Fruit fly (Drosophila melanogaster) whole organism, embryonic: ENCODE measurements around the gene CG32189.

Source experiments
- Atf3 ChIP-seq: fragments of 200-800 bp; sonication (Bioruptor generic); optimal IDR thresholded peaks from 3 replicates; lab custom pipeline; 2016; ENCODE audit warnings: missing biosample characterization, missing genetic modification characterization
- Bteb2 ChIP-seq: fragments of 200-800 bp; sonication (Bioruptor generic); optimal IDR thresholded peaks from 2 replicates; lab custom pipeline; 2016; ENCODE audit warnings: missing biosample characterization, missing genetic modification characterization
- CG10209 ChIP-seq: fragments of 200-800 bp; sonication (Bioruptor generic); optimal IDR thresholded peaks from 3 replicates; lab custom pipeline; 2017; ENCODE audit warnings: missing biosample characterization, mild to moderate bottlenecking, missing genetic modification characterization, missing genetic modification reagents
- CG12236 ChIP-seq: fragments of 200-800 bp; sonication (Bioruptor generic); optimal IDR thresholded peaks from 2 replicates; lab custom pipeline; 2016; ENCODE audit warnings: missing biosample characterization, missing genetic modification characterization
- CG13775 ChIP-seq: fragments of 200-800 bp; sonication (Bioruptor generic); optimal IDR thresholded peaks from 3 replicates; lab custom pipeline; 2017; ENCODE audit warnings: missing biosample characterization, mild to moderate bottlenecking, missing genetic modification characterization
- CG14667 ChIP-seq: fragments of 200-800 bp; sonication (Bioruptor generic); IDR thresholded peaks from 2 replicates; pipeline ENCODE4 v1.3.6; 2022; ENCODE audit warnings: missing biosample characterization, missing genetic modification characterization
- CG14710 ChIP-seq: fragments of 200-800 bp; sonication (Bioruptor generic); optimal IDR thresholded peaks from 3 replicates; lab custom pipeline; 2019; ENCODE audit warnings: missing biosample characterization, mild to moderate bottlenecking, missing genetic modification characterization, moderate library complexity
- CG15269 ChIP-seq: fragments of 200-800 bp; sonication (Bioruptor generic); optimal IDR thresholded peaks from 2 replicates; lab custom pipeline; 2018; ENCODE audit warnings: missing biosample characterization, mild to moderate bottlenecking, missing genetic modification characterization, moderate library complexity
- CG15601 ChIP-seq: fragments of 200-800 bp; sonication (Bioruptor generic); optimal IDR thresholded peaks from 3 replicates; lab custom pipeline; 2019; ENCODE audit warnings: missing biosample characterization, mild to moderate bottlenecking, missing genetic modification characterization, moderate library complexity
- CG16813 ChIP-seq: fragments of 200-800 bp; sonication (Bioruptor generic); IDR thresholded peaks from 3 replicates; pipeline ENCODE4 v1.3.6; 2022; ENCODE audit warnings: missing biosample characterization, missing genetic modification characterization; ENCODE audit not compliant: partially characterized antibody
- CG17328 ChIP-seq: fragments of 200-800 bp; sonication (Bioruptor generic); IDR thresholded peaks from 2 replicates; pipeline ENCODE4 v1.3.6; 2022; ENCODE audit warnings: missing biosample characterization, missing genetic modification characterization
- CG1792 ChIP-seq: fragments of 200-800 bp; sonication (Bioruptor generic); optimal IDR thresholded peaks from 2 replicates; lab custom pipeline; 2016; ENCODE audit warnings: missing biosample characterization, missing genetic modification characterization
- CG2116 ChIP-seq: fragments of 200-800 bp; sonication (Bioruptor generic); optimal IDR thresholded peaks from 3 replicates; lab custom pipeline; 2018; ENCODE audit warnings: missing biosample characterization, mild to moderate bottlenecking, missing genetic modification characterization
- CG32767 ChIP-seq: fragments of 200-800 bp; sonication (Bioruptor generic); IDR thresholded peaks from 2 replicates; pipeline ENCODE4 v1.3.6; 2022; ENCODE audit warnings: missing biosample characterization, missing genetic modification characterization
- CG34376 ChIP-seq: fragments of 200-800 bp; sonication (Bioruptor generic); optimal IDR thresholded peaks from 2 replicates; lab custom pipeline; 2018; ENCODE audit warnings: missing biosample characterization, mild to moderate bottlenecking, missing genetic modification characterization
- CG34422 ChIP-seq: fragments of 200-800 bp; sonication (Bioruptor generic); IDR thresholded peaks from 3 replicates; pipeline ENCODE4 v1.3.6; 2022; ENCODE audit warnings: missing biosample characterization, missing genetic modification characterization
- CG3847 ChIP-seq: fragments of 200-800 bp; sonication (Bioruptor generic); IDR thresholded peaks from 2 replicates; pipeline ENCODE4 v1.3.6; 2022; ENCODE audit warnings: missing biosample characterization, missing genetic modification characterization
- CG43689 ChIP-seq: fragments of 200-800 bp; sonication (Bioruptor generic); IDR thresholded peaks from 2 replicates; pipeline ENCODE4 v1.3.6; 2022; ENCODE audit warnings: missing biosample characterization, missing genetic modification characterization
- CG4820 ChIP-seq: fragments of 200-800 bp; sonication (Bioruptor generic); optimal IDR thresholded peaks from 3 replicates; lab custom pipeline; 2016; ENCODE audit warnings: missing biosample characterization, missing genetic modification characterization
- CG5180 ChIP-seq: fragments of 200-800 bp; sonication (Bioruptor generic); optimal IDR thresholded peaks from 3 replicates; lab custom pipeline; 2017; ENCODE audit warnings: missing biosample characterization, missing genetic modification characterization, mild to moderate bottlenecking, moderate library complexity, missing genetic modification reagents
- CG7839 ChIP-seq: fragments of 200-800 bp; sonication (Bioruptor generic); optimal IDR thresholded peaks from 3 replicates; lab custom pipeline; 2018; ENCODE audit warnings: missing biosample characterization, mild to moderate bottlenecking, missing genetic modification characterization, moderate library complexity
- CG8281 ChIP-seq: fragments of 200-800 bp; sonication (Bioruptor generic); optimal IDR thresholded peaks from 2 replicates; lab custom pipeline; 2018; ENCODE audit warnings: missing biosample characterization, mild to moderate bottlenecking, missing genetic modification characterization, moderate library complexity
- CG8359 ChIP-seq: fragments of 200-800 bp; sonication (Bioruptor generic); optimal IDR thresholded peaks from 2 replicates; lab custom pipeline; 2017; ENCODE audit warnings: missing biosample characterization, mild to moderate bottlenecking, missing genetic modification characterization, borderline replicate concordance
- Dip3 ChIP-seq: fragments of 200-800 bp; sonication (Bioruptor generic); optimal IDR thresholded peaks from 3 replicates; lab custom pipeline; 2016; ENCODE audit warnings: missing biosample characterization, missing genetic modification characterization
- HHEX ChIP-seq: fragments of 200-800 bp; sonication (Bioruptor generic); optimal IDR thresholded peaks from 3 replicates; lab custom pipeline; 2017; ENCODE audit warnings: missing biosample characterization, mild to moderate bottlenecking, missing genetic modification characterization, missing genetic modification reagents
- HLH3B ChIP-seq: fragments of 200-800 bp; sonication (Bioruptor generic); IDR thresholded peaks from 2 replicates; pipeline ENCODE4 v1.3.6; 2022; ENCODE audit warnings: missing biosample characterization, missing genetic modification characterization
- HLHmδ ChIP-seq: fragments of 200-800 bp; sonication (Bioruptor generic); optimal IDR thresholded peaks from 2 replicates; lab custom pipeline; 2018; ENCODE audit warnings: missing biosample characterization, mild to moderate bottlenecking, missing genetic modification characterization, moderate library complexity
- Hey ChIP-seq: fragments of 200-800 bp; sonication (Bioruptor generic); optimal IDR thresholded peaks from 3 replicates; lab custom pipeline; 2018; ENCODE audit warnings: missing biosample characterization, mild to moderate bottlenecking, missing genetic modification characterization
- Hmr ChIP-seq: fragments of 200-800 bp; sonication (Bioruptor generic); optimal IDR thresholded peaks from 3 replicates; lab custom pipeline; 2017; ENCODE audit warnings: mild to moderate bottlenecking, missing biosample characterization, missing genetic modification reagents, missing genetic modification characterization
- Hmx ChIP-seq: fragments of 200-800 bp; sonication (Bioruptor generic); optimal IDR thresholded peaks from 2 replicates; lab custom pipeline; 2016; ENCODE audit warnings: missing biosample characterization, missing genetic modification characterization
- Hr51 ChIP-seq, 2 experiments: fragments of 200-800 bp; sonication (Bioruptor generic); optimal IDR thresholded peaks; 2 replicates in 1 of 2; 3 replicates in 1 of 2; lab custom pipeline; 2016 to 2018; ENCODE audit warnings: missing biosample characterization in 2 of 2, missing genetic modification characterization in 2 of 2, mild to moderate bottlenecking in 1 of 2, moderate library complexity in 1 of 2
- Nf-YA ChIP-seq: fragments of 200-800 bp; sonication (Bioruptor generic); IDR thresholded peaks from 2 replicates; pipeline ENCODE4 v1.3.6; 2022; ENCODE audit warnings: missing biosample characterization, missing genetic modification characterization
- YL-1 ChIP-seq: fragments of 200-800 bp; sonication (Bioruptor generic); optimal IDR thresholded peaks from 3 replicates; lab custom pipeline; 2017; ENCODE audit warnings: missing biosample characterization, mild to moderate bottlenecking, missing genetic modification characterization
- aop ChIP-seq: fragments of 200-800 bp; sonication (Bioruptor generic); IDR thresholded peaks from 2 replicates; pipeline ENCODE4 v1.3.6; 2022; ENCODE audit warnings: missing biosample characterization, missing genetic modification characterization
- ase ChIP-seq: fragments of 200-800 bp; sonication (Bioruptor generic); IDR thresholded peaks from 3 replicates; pipeline ENCODE4 v1.3.6; 2022; ENCODE audit warnings: missing biosample characterization, missing genetic modification characterization
- br ChIP-seq: fragments of >200 bp; optimal IDR thresholded peaks from 2 replicates; lab custom pipeline; 2017
- chn ChIP-seq: fragments of 200-800 bp; sonication (Bioruptor generic); optimal IDR thresholded peaks from 2 replicates; lab custom pipeline; 2016; ENCODE audit warnings: missing biosample characterization, missing genetic modification characterization
- crp ChIP-seq, 2 experiments: fragments of 200-800 bp; sonication (Bioruptor generic); optimal IDR thresholded peaks; 2 replicates in 1 of 2; 3 replicates in 1 of 2; lab custom pipeline; 2017; ENCODE audit warnings: missing biosample characterization in 2 of 2, missing genetic modification characterization in 2 of 2, mild to moderate bottlenecking in 1 of 2, moderate library complexity in 1 of 2
- da ChIP-seq: fragments of 200-800 bp; sonication (Bioruptor generic); optimal IDR thresholded peaks from 2 replicates; lab custom pipeline; 2016; ENCODE audit warnings: missing biosample characterization, missing genetic modification characterization
- hkb ChIP-seq, 2 experiments: fragments of 200-800 bp in 1 of 2; fragments of >200 bp in 1 of 2; sonication (Bioruptor generic) in 1 of 2; IDR thresholded peaks in 1 of 2; optimal IDR thresholded peaks in 1 of 2; 2 replicates each; pipeline versions ENCODE4 v1.3.6 to Lab custom; 2017 to 2022; ENCODE audit warnings: missing biosample characterization in 1 of 2, missing genetic modification characterization in 1 of 2
- kah ChIP-seq: fragments of 200-800 bp; sonication (Bioruptor generic); optimal IDR thresholded peaks from 2 replicates; lab custom pipeline; 2018; ENCODE audit warnings: missing biosample characterization, mild to moderate bottlenecking, missing genetic modification characterization
- klu ChIP-seq: fragments of 200-800 bp; sonication (Bioruptor generic); IDR thresholded peaks from 2 replicates; pipeline ENCODE4 v1.3.6; 2022; ENCODE audit warnings: missing biosample characterization, missing genetic modification characterization
- mam ChIP-seq: fragments of 200-800 bp; sonication (Bioruptor generic); optimal IDR thresholded peaks from 3 replicates; lab custom pipeline; 2016; ENCODE audit warnings: missing biosample characterization, missing genetic modification characterization
- nerfin-1 ChIP-seq: fragments of 200-800 bp; sonication (Bioruptor generic); optimal IDR thresholded peaks from 3 replicates; lab custom pipeline; 2019; ENCODE audit warnings: missing biosample characterization, mild to moderate bottlenecking, missing genetic modification characterization, moderate library complexity
- odd ChIP-seq: fragments of 200-800 bp; sonication (Bioruptor generic); optimal IDR thresholded peaks from 2 replicates; lab custom pipeline; 2017; ENCODE audit warnings: missing biosample characterization, mild to moderate bottlenecking, missing genetic modification characterization
- org-1 ChIP-seq: fragments of 200-800 bp; sonication (Bioruptor generic); optimal IDR thresholded peaks from 2 replicates; lab custom pipeline; 2017; ENCODE audit warnings: missing biosample characterization, missing genetic modification characterization
- p53 ChIP-seq: fragments of 200-800 bp; sonication (Bioruptor generic); optimal IDR thresholded peaks from 2 replicates; lab custom pipeline; 2016; ENCODE audit warnings: missing biosample characterization, missing genetic modification characterization
- pros ChIP-seq: fragments of 200-800 bp; sonication (Bioruptor generic); optimal IDR thresholded peaks from 3 replicates; lab custom pipeline; 2019; ENCODE audit warnings: missing biosample characterization, mild to moderate bottlenecking, missing genetic modification characterization, moderate library complexity
- wek ChIP-seq: fragments of 200-800 bp; sonication (Bioruptor generic); optimal IDR thresholded peaks from 3 replicates; lab custom pipeline; 2018; ENCODE audit warnings: missing biosample characterization, mild to moderate bottlenecking, missing genetic modification characterization, moderate library complexity
- yki ChIP-seq: fragments of >200 bp; optimal IDR thresholded peaks from 3 replicates; lab custom pipeline; 2018
- zfh1 ChIP-seq: fragments of 200-800 bp; sonication (Bioruptor generic); IDR thresholded peaks from 3 replicates; pipeline ENCODE4 v1.3.6; 2022; ENCODE audit warnings: missing biosample characterization, missing genetic modification characterization

The CG32189 gene

DNA sequence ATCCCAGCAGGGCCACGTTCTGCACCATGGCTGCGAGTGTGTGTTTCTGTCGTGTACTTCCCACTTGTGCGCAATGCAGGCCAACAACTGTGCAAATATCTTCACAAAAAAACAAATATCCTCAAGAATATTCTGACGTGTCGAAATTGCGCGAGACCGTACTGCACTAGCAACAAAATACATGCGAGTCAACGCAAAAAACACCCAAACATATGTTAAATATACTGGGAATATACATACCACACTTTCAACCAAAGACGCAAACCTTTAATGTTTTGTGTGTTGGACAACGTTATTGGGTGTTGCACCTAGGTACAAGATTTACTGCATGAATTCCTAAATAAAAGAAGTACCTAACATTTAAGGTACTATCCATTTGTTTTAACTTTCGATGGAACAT lies 32.9 kb downstream of the CG32189 start, which contains the start of gene NUCB1 (continued):
- TF ChIP-seq CG2116 (GFP tag; lab: Kevin White, UChicago) (peak; percentile 56), CG43689 (GFP tag; lab: Robert Waterston, UW) (no peak), CG8281 (tag; lab: Kevin White, UChicago) (no peak), HLH3B (no peak), br (no peak), org-1 (GFP tag; lab: Kevin White, UChicago) (no peak), yki (lab: Kevin White, UChicago) (no peak), CG1792 (GFP tag; lab: Kevin White, UChicago) (no peak), Dip3 (GFP tag; lab: Kevin White, UChicago) (peak; percentile 43), CG5180 (GFP tag; lab: Kevin White, UChicago) (no peak), wek (GFP tag; lab: Kevin White, UChicago) (no peak), CG12236 (GFP tag; lab: Kevin White, UChicago) (no peak), CG10209 (GFP tag; lab: Kevin White, UChicago) (peak; percentile 36), Hey (tag; lab: Kevin White, UChicago) (no peak), nerfin-1 (peak; percentile 80), pros (GFP tag; lab: Kevin White, UChicago) (no peak), Hmr (GFP tag; lab: Kevin White, UChicago) (peak; percentile 72), klu (GFP tag; lab: Robert Waterston, UW) (no peak), Bteb2 (GFP tag; lab: Kevin White, UChicago) (peak; percentile 16), zfh1 (GFP tag; lab: Robert Waterston, UW) (0 out of 3 replicates have a peak, but pooled peaks have one; percentile 13), CG13775 (GFP tag; lab: Kevin White, UChicago) (no peak), CG8359 (GFP tag; lab: Kevin White, UChicago) (no peak), crp (GFP tag; optimal IDR thresholded peaks at IDR 0.05; lab: Kevin White, UChicago) (peak in 1 of 2 experiments; percentile 87), Nf-YA (no peak), YL-1 (GFP tag; lab: Kevin White, UChicago) (peak; percentile 82), odd (GFP tag; lab: Kevin White, UChicago) (no peak), ase (GFP tag; lab: Robert Waterston, UW) (no peak), CG34376 (GFP tag; lab: Kevin White, UChicago) (no peak), CG34422 (GFP tag; lab: Robert Waterston, UW) (no peak), da (GFP tag; lab: Kevin White, UChicago) (no peak), hkb (optimal IDR thresholded peaks at IDR 0.05; lab: Kevin White, UChicago) (no peak), hkb (GFP tag; IDR thresholded peaks at IDR 0.05; lab: Robert Waterston, UW) (peak; percentile 36; the same call in 1 of the 2 replicates), CG7839 (no peak), CG16813 (0 out of 3 replicates have a peak, but pooled peaks have one; percentile 4), chn (peak; percentile 3), CG32767 (GFP tag; lab: Robert Waterston, UW) (no peak), Hmx (GFP tag; lab: Kevin White, UChicago) (no peak), aop (no peak), CG15601 (tag; lab: Kevin White, UChicago) (no peak), CG15269 (tag; lab: Kevin White, UChicago) (no peak), HHEX (peak; percentile 48), p53 (GFP tag; lab: Kevin White, UChicago) (no peak), Hr51 (GFP tag; optimal IDR thresholded peaks at IDR 0.05; lab: Kevin White, UChicago) (peak in 1 of 2 experiments; percentile 22), kah (GFP tag; lab: Kevin White, UChicago) (no peak), CG14667 (no peak), Atf3 (GFP tag; lab: Kevin White, UChicago) (no peak), CG4820 (peak; percentile 7), CG3847 (peak; percentile 80), mam (GFP tag; lab: Kevin White, UChicago) (peak; percentile 64), HLHmδ (GFP tag; lab: Kevin White, UChicago) (no peak), CG14710 (tag; lab: Kevin White, UChicago) (peak; percentile 60), CG17328 (GFP tag; lab: Robert Waterston, UW) (peak; percentile 37; the same call in 1 of the 2 replicates)
